Worm (Caenorhabditis elegans) whole organism, early embryonic: ENCODE data around the gene srz-97.

Source experiments
- B0310.2 ChIP-seq: sonication (generic microtip); optimal IDR thresholded peaks from 2 replicates; lab custom pipeline; 2016; ENCODE audit warnings: mild to moderate bottlenecking, missing genetic modification characterization, missing compliant biosample characterization
- F13C5.2 ChIP-seq: sonication (generic microtip); optimal IDR thresholded peaks from 2 replicates; lab custom pipeline; 2017; ENCODE audit warnings: mild to moderate bottlenecking, missing genetic modification characterization, inconsistent platforms, missing compliant biosample characterization
- aly-1 ChIP-seq: sonication (generic microtip); optimal IDR thresholded peaks from 2 replicates; lab custom pipeline; 2016; ENCODE audit warnings: missing genetic modification characterization, missing compliant biosample characterization
- ama-1 ChIP-seq: fragments of 150-350 bp; optimal IDR thresholded peaks from 2 replicates; lab custom pipeline; 2014
- ceh-13 ChIP-seq: fragments of 200-800 bp; sonication (Bioruptor generic); optimal IDR thresholded peaks from 2 replicates; lab custom pipeline; 2018; ENCODE audit warnings: mild to moderate bottlenecking, missing genetic modification characterization, missing compliant biosample characterization
- ceh-36 ChIP-seq: sonication (generic microtip); optimal IDR thresholded peaks from 2 replicates; lab custom pipeline; 2016; ENCODE audit warnings: missing genetic modification characterization, inconsistent platforms, missing compliant biosample characterization
- ets-7 ChIP-seq: sonication (generic microtip); optimal IDR thresholded peaks from 2 replicates; lab custom pipeline; 2016; ENCODE audit warnings: missing genotype, missing genetic modification characterization, missing compliant biosample characterization
- flt-1 ChIP-seq: fragments of 200-800 bp; sonication (Bioruptor generic); IDR thresholded peaks from 2 replicates; pipeline ENCODE4 v1.3.6; 2022; ENCODE audit warnings: missing genetic modification characterization, missing compliant biosample characterization
- hmbx-1 ChIP-seq: sonication (generic microtip); optimal IDR thresholded peaks from 2 replicates; lab custom pipeline; 2016; ENCODE audit warnings: mild to moderate bottlenecking, missing genetic modification characterization, missing compliant biosample characterization
- hmg-4 ChIP-seq: fragments of 200-800 bp; sonication (Bioruptor generic); optimal IDR thresholded peaks from 2 replicates; lab custom pipeline; 2018; ENCODE audit warnings: mild to moderate bottlenecking, missing genetic modification characterization, missing compliant biosample characterization
- hnd-1 ChIP-seq: sonication (generic microtip); optimal IDR thresholded peaks from 2 replicates; lab custom pipeline; 2016; ENCODE audit warnings: missing genetic modification characterization, missing compliant biosample characterization
- pes-1 ChIP-seq: fragments of 200-800 bp; sonication (Bioruptor generic); IDR thresholded peaks from 2 replicates; pipeline ENCODE4 v1.3.6; 2022; ENCODE audit warnings: missing genetic modification reagents, missing genetic modification characterization, missing compliant biosample characterization
- scrt-1 ChIP-seq: fragments of 200-800 bp; sonication (Bioruptor generic); IDR thresholded peaks from 2 replicates; pipeline ENCODE4 v1.3.6; 2022; ENCODE audit warnings: missing genetic modification characterization, missing compliant biosample characterization
- sea-1 ChIP-seq: fragments of 200-800 bp; sonication (Bioruptor generic); conservative IDR thresholded peaks from 2 replicates; pipeline ENCODE4 v1.3.6; 2022; ENCODE audit warnings: missing genetic modification characterization, missing compliant biosample characterization
- tbx-11 ChIP-seq: fragments of 200-800 bp; sonication (Bioruptor generic); IDR thresholded peaks from 2 replicates; pipeline ENCODE4 v1.3.6; 2022; ENCODE audit warnings: missing genetic modification characterization, missing compliant biosample characterization
- tbx-37 ChIP-seq: fragments of 200-800 bp; sonication (Bioruptor generic); conservative IDR thresholded peaks from 2 replicates; pipeline ENCODE4 v1.3.6; 2022; ENCODE audit warnings: missing genetic modification reagents, missing genetic modification characterization, missing compliant biosample characterization
- tra-4 ChIP-seq: sonication (generic microtip); optimal IDR thresholded peaks from 2 replicates; lab custom pipeline; 2017; ENCODE audit warnings: missing genetic modification characterization, missing compliant biosample characterization

srz-97 gene

ce11 chrV:14495493-14495892 is 27.4 kb upstream of the srz-97 start:
- TF ChIP-seq tbx-11 (GFP tag; lab: Robert Waterston, UW): no peak
- no peak for TF ChIP-seq sea-1 (GFP tag; lab: Robert Waterston, UW)
- no peak for TF ChIP-seq tbx-37 (GFP tag; lab: Robert Waterston, UW)
- no peak for TF ChIP-seq ceh-36 (tag; lab: Kevin White, UChicago)
- no peak for TF ChIP-seq hmbx-1 (tag; lab: Kevin White, UChicago)
- no peak for TF ChIP-seq hmg-4 (GFP tag; lab: Kevin White, UChicago)
- no peak for TF ChIP-seq hnd-1 (tag; lab: Kevin White, UChicago)
- TF ChIP-seq F13C5.2 (tag; lab: Kevin White, UChicago): no peak
- no peak for TF ChIP-seq aly-1
- TF ChIP-seq ceh-13: no peak
- no peak for TF ChIP-seq ama-1 (lab: Kevin White, UChicago)
- no peak for TF ChIP-seq ets-7
- TF ChIP-seq flt-1 (GFP tag; lab: Robert Waterston, UW): no peak
- no peak for TF ChIP-seq pes-1 (GFP tag; lab: Robert Waterston, UW)
- TF ChIP-seq tra-4: no peak

DNA sequence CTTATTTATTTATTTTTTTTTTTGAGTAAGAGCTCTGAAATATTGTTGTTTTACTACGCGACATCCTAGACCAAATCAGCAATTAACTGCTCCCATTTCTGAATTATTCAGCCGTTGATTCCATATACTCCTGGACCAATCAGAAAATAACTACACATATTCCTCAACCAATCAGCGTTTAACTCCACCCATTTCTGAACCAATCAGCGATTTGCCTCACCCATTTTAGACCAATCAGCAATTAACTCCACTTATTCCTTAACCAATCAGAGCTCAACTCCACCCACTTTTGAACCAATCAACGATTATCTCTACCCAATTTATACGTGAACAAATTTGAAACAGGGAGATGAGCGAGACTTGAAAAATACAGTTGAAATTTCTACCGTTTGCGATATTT is 25.6 kb upstream of the srz-97 start:
- TF ChIP-seq scrt-1: no peak
- TF ChIP-seq sea-1 (GFP tag; lab: Robert Waterston, UW): no peak
- no peak for TF ChIP-seq tbx-11 (GFP tag; lab: Robert Waterston, UW)
- no peak for TF ChIP-seq ama-1 (lab: Kevin White, UChicago)
- TF ChIP-seq hmbx-1 (tag; lab: Kevin White, UChicago): no peak
- no peak for TF ChIP-seq F13C5.2 (tag; lab: Kevin White, UChicago)
- TF ChIP-seq flt-1 (GFP tag; lab: Robert Waterston, UW): no peak
- no peak for TF ChIP-seq B0310.2 (tag; lab: Kevin White, UChicago)
- no peak for TF ChIP-seq tra-4

DNA sequence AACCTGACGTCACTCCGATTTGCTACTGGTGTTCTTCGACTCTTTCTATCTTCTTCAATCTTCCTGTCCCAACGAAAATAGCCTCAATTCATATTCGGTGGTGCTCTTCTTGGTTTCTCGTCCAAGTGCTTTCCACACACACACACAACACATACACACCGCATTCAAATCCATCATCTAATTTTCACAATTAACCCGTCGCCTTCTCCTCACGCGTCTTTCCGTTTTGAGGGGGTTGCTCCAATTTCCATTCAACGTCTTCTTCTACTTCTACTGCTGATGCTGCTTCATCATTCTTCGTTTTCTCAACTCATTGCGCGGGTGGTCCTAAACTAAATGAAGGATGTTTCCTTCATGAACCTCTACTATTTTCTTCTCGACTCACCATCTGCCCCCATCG is 23.1 kb upstream of the srz-97 start:
- TF ChIP-seq sea-1 (GFP tag; lab: Robert Waterston, UW): no peak
- peak; percentile 25 for TF ChIP-seq F13C5.2 (tag; lab: Kevin White, UChicago)

ce11 chrV:14484582-14484981 is 16.5 kb upstream of the srz-97 start, which contains the start of gene R02D5.4:
TSS of gene R02D5.4 (minus strand) at chrV:14484682.
- no peak for TF ChIP-seq hmg-4 (GFP tag; lab: Kevin White, UChicago)
- TF ChIP-seq ceh-36 (tag; lab: Kevin White, UChicago): no peak
- no peak for TF ChIP-seq pes-1 (GFP tag; lab: Robert Waterston, UW)
- TF ChIP-seq ceh-13: no peak
- no peak for TF ChIP-seq tra-4
- TF ChIP-seq aly-1: no peak
- no peak for TF ChIP-seq hnd-1 (tag; lab: Kevin White, UChicago)
- no peak for TF ChIP-seq flt-1 (GFP tag; lab: Robert Waterston, UW)
- no peak for TF ChIP-seq ama-1 (lab: Kevin White, UChicago)
- TF ChIP-seq sea-1 (GFP tag; lab: Robert Waterston, UW): no peak
- no peak for TF ChIP-seq ets-7
- no peak for TF ChIP-seq tbx-37 (GFP tag; lab: Robert Waterston, UW)
- TF ChIP-seq scrt-1: no peak
- no peak for TF ChIP-seq hmbx-1 (tag; lab: Kevin White, UChicago)
- no peak for TF ChIP-seq tbx-11 (GFP tag; lab: Robert Waterston, UW)

DNA sequence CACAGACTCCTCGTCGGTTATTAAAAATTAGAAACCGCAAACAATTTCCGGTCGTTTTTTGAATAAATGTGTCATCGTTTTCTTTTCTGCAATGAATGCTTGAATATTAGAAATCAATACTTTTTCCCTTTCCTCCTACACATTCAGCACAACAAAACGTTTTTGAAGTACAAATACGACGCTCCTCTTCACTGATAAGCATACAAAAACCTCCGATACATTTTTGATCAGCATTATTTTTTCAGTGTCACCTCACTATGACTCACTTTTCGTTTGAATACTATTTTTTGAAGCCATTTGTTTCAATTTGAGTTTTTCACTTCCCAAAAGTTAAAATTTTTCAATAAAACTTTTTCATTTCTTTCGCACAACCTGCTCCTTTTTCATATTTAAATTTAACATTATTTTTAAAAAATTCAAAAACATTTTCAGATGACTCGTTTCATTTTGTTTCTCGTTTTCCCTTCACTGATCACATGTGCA is 14.7 kb upstream of the srz-97 start, which contains the start of gene R02D5.3:
Gene R02D5.3, plus strand, starts transcription at position 433 of the 483 bp plus-strand sequence.
- TF ChIP-seq ceh-13 (no peak), tbx-11 (GFP tag; lab: Robert Waterston, UW) (no peak), aly-1 (no peak), B0310.2 (tag; lab: Kevin White, UChicago) (no peak), tra-4 (no peak), hmbx-1 (tag; lab: Kevin White, UChicago) (no peak), scrt-1 (no peak), pes-1 (GFP tag; lab: Robert Waterston, UW) (no peak), F13C5.2 (tag; lab: Kevin White, UChicago) (no peak), tbx-37 (GFP tag; lab: Robert Waterston, UW) (no peak), hnd-1 (tag; lab: Kevin White, UChicago) (no peak), ets-7 (no peak), hmg-4 (GFP tag; lab: Kevin White, UChicago) (no peak), sea-1 (GFP tag; lab: Robert Waterston, UW) (no peak), ceh-36 (tag; lab: Kevin White, UChicago) (no peak), ama-1 (lab: Kevin White, UChicago) (no peak), flt-1 (GFP tag; lab: Robert Waterston, UW) (no peak)

DNA sequence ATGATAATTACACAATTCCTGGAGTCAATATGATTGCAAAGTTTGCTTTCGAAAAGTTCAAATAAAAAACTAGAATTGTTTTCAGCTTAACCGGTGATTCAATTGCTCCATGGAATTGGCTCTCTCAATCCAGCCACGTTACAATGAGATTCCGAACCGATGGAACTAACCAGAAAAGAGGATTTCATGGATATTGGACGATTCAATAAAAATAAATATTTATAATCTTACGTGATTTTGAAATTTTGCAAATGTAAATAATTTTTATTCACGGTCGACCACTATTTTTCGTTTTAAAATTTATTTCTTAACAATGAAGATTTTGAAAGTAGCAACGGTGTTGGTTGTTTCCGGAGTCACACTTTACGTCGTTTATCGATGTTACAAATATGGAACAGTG is 13.9 kb upstream of the srz-97 start, which contains the start of gene R02D5.10:
Gene R02D5.10, plus strand, starts transcription at position 301 of the 400 bp plus-strand sequence.
- TF ChIP-seq flt-1 (GFP tag; lab: Robert Waterston, UW) (no peak), scrt-1 (no peak), ets-7 (no peak), hnd-1 (tag; lab: Kevin White, UChicago) (no peak), ceh-13 (no peak), ama-1 (lab: Kevin White, UChicago) (no peak), sea-1 (GFP tag; lab: Robert Waterston, UW) (no peak), tra-4 (no peak), pes-1 (GFP tag; lab: Robert Waterston, UW) (no peak), tbx-37 (GFP tag; lab: Robert Waterston, UW) (no peak), hmg-4 (GFP tag; lab: Kevin White, UChicago) (no peak), tbx-11 (GFP tag; lab: Robert Waterston, UW) (no peak)

DNA sequence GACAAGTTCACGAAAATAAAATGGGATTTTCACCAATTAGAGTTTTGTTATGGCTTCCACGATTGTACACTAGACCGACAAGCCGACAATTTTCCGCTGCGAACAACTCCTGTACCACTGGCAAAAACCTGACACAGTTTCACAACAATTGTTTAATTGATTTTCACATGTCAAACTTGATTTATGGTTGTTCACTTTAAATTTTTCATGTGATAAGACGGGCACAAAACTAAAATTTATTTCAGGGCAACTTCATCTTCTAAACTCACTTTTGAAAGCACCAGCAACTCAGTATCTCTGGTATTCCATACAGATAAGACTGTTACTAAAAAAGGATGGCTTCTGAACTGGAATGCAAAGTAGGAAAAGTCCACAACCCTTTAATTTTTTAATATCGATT is 13.4 kb upstream of the srz-97 start, which contains the start of gene R02D5.7:
Gene R02D5.7, minus strand, starts transcription at position 101 of the 400 bp plus-strand sequence.
- TF ChIP-seq F13C5.2 (tag; lab: Kevin White, UChicago): no peak
- TF ChIP-seq aly-1: no peak
- no peak for TF ChIP-seq flt-1 (GFP tag; lab: Robert Waterston, UW)
- no peak for TF ChIP-seq sea-1 (GFP tag; lab: Robert Waterston, UW)
- no peak for TF ChIP-seq hmbx-1 (tag; lab: Kevin White, UChicago)
- no peak for TF ChIP-seq pes-1 (GFP tag; lab: Robert Waterston, UW)
- no peak for TF ChIP-seq tbx-37 (GFP tag; lab: Robert Waterston, UW)
- no peak for TF ChIP-seq hnd-1 (tag; lab: Kevin White, UChicago)
- no peak for TF ChIP-seq hmg-4 (GFP tag; lab: Kevin White, UChicago)
- no peak for TF ChIP-seq B0310.2 (tag; lab: Kevin White, UChicago)
- no peak for TF ChIP-seq ceh-13
- no peak for TF ChIP-seq ets-7
- no peak for TF ChIP-seq tbx-11 (GFP tag; lab: Robert Waterston, UW)
- no peak for TF ChIP-seq ama-1 (lab: Kevin White, UChicago)
- TF ChIP-seq scrt-1: no peak
- TF ChIP-seq tra-4: no peak
- TF ChIP-seq ceh-36 (tag; lab: Kevin White, UChicago): no peak
